Worm (Caenorhabditis elegans): ENCODE data around the gene sly-1.
A peak's percentile ranks its signal among the peaks of the same experiment; 100 is the strongest.

Gene sly-1

DNA sequence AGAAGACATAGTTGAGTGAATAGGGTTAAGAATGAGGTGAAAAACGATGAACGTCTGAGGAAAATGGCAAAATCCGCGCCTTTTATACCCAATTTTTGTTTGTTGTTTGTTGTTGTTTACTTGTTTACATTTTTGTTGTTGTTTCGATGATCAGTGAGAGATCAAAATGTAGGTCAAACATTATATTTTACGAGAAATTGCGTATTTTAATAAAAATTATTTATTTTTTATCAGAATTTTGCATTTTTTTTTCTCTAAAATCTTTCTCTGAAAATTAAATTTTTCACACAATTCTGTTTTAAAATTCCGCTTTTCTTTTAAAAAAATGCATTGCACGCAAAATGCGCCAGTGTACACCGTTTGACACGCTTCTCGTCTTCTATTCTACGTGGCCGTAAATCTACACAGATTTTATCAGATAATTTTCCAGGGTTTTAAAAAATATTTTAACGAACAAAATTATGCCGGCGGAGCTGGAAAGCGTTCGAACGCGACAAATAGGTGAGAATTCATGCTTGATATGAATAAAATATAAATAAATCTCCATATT lies at the start of gene sly-1, which contains the start of gene sip-1:
TSS of gene sly-1 (plus strand) at position 360 of the 550 bp plus-strand sequence.
TSS of gene sip-1 (minus strand) at position 103 of the 550 bp plus-strand sequence.
- TF ChIP-seq W03F9.2 (tag; optimal IDR thresholded peaks at IDR 0.05) (peak; percentile 84), him-1 (tag; optimal IDR thresholded peaks at IDR 0.05) (no peak)

DNA sequence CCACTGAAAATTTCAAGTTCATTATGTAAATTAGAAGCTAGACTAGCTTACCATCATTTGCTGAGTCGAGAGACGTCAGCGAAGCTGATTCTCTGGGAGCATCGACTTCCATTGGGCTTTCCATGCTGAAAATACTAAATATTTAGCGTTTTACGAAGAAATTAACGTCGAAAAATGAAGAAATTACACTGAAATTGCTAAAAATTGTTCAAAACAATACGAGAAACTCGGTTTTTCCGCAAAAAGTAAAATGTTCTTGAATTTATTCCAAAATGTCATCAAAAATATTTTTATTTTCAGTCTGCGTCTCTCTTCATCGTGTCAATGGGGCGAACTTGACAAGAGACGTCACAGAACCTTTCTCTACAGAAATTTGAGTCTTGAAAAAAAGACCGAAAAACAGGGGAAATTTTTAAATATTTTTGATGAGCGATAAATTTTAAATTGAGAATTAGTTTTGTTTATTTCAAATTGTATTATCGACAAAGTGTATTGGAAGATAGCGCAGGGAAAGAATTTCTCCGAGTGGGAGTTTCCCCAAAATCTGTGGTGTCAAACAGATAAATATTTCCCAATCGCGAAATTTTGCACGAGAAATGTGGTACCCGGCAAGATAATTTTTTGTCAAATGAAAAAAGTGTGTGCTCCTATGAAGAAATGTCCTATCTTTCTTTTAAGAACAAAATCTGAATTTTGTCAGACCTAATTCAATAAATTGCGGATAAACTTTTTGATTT lies 46.3 kb upstream of the sly-1 start, which contains the start of gene ecps-1:
TSS of gene ecps-1 (minus strand) at position 125 of the 737 bp plus-strand sequence.
- TF ChIP-seq dao-5 (tag; optimal IDR thresholded peaks at IDR 0.05) (no peak), him-1 (tag; optimal IDR thresholded peaks at IDR 0.05) (peak; percentile 5), W03F9.2 (tag; optimal IDR thresholded peaks at IDR 0.05) (peak; percentile 94)

DNA sequence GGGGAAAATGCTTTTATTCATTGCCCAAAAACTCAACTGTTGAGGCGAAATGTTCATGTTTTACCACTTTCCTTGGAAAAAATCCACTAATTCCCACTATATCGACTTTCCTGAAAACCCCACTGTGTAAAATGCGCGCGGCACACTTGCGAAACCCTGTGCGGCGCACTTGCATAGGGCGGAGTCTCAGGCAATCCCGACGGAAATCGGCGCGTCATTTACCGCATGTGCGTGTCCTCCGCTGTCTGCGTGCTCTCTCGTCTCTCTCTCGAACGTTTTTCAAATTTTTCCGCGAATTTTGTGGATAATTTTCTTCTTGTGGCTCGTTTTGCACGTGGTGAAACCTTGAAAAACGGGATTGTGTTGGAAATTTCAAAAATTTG lies 45.7 kb upstream of the sly-1 start, which contains the start of gene atx-2:
TSS of gene atx-2 (plus strand) at position 226 of the 383 bp plus-strand sequence.
- TF ChIP-seq him-1 (tag; optimal IDR thresholded peaks at IDR 0.05): peak; percentile 35
- peak; percentile 84 for TF ChIP-seq W03F9.2 (tag; optimal IDR thresholded peaks at IDR 0.05)
- peak; percentile 74 for TF ChIP-seq dao-5 (tag; optimal IDR thresholded peaks at IDR 0.05)

DNA sequence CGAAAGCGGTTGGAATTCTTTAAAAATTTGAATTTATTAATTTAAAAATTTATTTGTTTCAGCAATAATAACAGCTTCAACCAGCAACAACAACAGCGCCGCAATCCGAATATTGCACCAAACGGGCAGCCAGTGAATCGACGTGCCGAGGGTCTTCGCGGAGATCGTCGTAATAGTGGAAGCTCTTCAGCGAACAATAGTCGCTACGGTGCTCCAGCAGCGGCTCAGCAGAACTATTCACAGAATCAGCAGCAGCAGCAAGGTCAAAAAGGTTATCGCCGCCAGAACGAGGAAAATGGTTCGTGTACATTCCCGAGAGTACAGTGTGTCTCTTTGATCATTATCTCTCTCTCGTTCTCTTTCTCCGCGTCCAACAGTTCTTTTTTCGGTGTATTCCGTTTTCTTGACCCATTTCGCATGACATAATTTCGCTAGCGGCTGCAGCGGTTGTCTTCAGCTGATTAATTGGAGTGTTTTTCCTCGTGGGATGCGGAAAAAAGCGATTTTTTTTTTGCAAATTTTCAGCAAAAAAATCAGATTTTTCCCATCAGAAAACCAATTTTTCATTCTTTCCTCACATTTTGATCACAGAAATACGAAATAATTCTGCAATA lies 43.8 kb upstream of the sly-1 start:
- TF ChIP-seq dao-5 (tag; optimal IDR thresholded peaks at IDR 0.05) (no peak), W03F9.2 (tag; optimal IDR thresholded peaks at IDR 0.05) (no peak), him-1 (tag; optimal IDR thresholded peaks at IDR 0.05) (no peak)

DNA sequence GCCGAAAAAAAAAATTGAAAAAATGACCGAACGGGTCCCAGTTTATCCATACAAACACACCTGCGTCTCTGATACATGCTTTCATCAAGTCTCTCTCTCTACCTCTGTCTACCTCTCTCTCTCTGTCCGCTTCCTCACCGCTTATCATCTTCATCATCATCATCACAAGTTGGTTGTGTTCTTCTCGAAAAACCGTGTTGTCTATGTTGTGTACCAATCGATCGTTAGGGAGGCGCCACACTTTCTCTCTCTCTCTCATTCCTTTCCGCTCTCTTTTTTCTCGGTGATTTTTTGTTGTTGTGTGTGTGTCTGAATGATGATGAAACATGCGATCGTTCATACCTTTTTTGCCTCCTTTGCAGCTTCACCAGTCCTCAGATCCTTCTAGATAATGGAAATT lies 43.2 kb upstream of the sly-1 start:
- TF ChIP-seq W03F9.2 (tag; optimal IDR thresholded peaks at IDR 0.05): peak; percentile 7
- TF ChIP-seq dao-5 (tag; optimal IDR thresholded peaks at IDR 0.05): no peak

DNA sequence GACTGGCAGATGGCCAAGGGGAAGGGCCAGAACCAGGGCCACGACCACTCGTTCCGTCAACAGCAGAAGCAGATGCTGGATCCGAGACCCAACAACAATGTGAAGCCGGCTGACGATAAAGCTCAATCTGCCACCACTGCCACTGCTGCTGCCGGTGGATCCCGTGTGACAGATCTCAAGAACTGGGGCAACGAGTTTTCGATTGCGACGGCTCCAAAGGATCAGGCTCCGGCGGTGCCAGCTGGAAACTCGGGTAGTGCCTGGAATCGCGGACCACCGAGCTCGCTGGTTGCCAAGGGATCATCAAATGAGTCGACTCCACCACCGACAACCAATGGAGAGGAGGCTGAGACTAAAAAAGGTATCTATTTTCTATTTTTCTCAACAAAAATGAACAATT lies 42.4 kb upstream of the sly-1 start:
- no peak for TF ChIP-seq him-1 (tag; optimal IDR thresholded peaks at IDR 0.05)
- no peak for TF ChIP-seq W03F9.2 (tag; optimal IDR thresholded peaks at IDR 0.05)
- TF ChIP-seq dao-5 (tag; optimal IDR thresholded peaks at IDR 0.05): no peak

DNA sequence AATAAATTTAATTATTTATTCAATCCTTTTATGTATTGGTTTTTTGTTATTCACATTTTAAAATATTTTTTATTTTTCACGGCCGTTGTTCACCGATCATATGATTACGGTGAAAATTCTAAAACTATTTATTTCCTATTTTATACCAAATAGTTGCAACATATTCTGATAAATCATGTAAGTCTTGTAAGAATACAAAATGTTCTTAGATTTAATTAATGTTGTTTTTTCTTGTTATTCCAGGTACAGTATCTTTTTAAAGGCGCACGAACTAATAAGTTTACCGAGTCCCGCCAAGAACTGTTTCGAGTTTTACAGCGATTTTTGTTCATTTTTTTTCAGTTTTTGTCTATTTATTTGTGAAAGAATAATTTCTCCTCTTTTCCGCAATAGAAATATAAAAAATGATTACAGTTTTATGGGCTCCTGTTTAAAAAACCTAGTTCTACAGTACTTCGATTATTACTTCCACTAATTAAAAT lies 37.2 kb upstream of the sly-1 start, which contains the start of gene D2045.5:
TSS of gene D2045.5 (minus strand) at position 51 of the 482 bp plus-strand sequence.
- TF ChIP-seq W03F9.2 (tag; optimal IDR thresholded peaks at IDR 0.05) (peak; percentile 2), him-1 (tag; optimal IDR thresholded peaks at IDR 0.05) (no peak)

DNA sequence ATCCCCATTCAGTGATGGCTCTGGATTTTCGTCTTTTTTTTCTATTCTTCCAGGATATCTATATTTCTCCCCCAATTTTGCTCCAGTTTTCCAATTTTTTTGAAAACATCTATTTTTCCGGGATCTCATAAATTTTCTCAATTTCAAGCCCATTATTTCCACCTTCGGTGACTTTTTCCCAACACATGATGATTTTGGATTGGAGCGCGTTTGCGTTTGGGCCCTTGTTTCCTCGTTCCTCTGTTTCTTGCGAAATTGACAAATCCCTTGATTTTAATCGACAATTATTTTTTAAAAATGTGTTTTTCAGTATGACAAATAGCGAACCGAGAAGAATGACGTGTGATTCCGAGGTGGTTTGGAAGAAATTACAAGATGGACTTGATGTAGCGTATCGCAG lies 35.9 kb upstream of the sly-1 start, which contains the start of gene cul-1:
TSS of gene cul-1 (plus strand) at position 311 of the 400 bp plus-strand sequence.
- TF ChIP-seq dao-5 (tag; optimal IDR thresholded peaks at IDR 0.05): no peak
- no peak for TF ChIP-seq him-1 (tag; optimal IDR thresholded peaks at IDR 0.05)
- no peak for TF ChIP-seq W03F9.2 (tag; optimal IDR thresholded peaks at IDR 0.05)

DNA sequence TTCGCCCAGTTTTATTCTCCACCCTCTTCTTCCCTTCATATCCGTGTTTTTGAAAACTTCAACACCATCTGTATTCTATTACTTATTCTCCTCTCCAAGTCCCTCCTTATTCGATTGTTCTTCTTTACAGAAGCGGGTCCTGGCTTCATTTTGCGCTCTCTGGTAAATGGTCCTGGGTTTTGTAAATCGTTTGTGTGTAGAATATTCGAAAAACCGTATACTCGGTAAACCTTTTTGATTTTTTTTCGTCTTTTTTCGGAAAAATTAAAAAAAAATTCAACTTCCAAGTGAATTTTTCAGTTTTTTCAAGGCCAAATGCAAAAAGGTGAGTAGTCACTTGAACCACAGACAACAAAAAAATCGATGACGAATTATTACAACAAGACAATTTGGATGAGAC lies 31.9 kb upstream of the sly-1 start, which contains the start of gene D2045.9:
TSS of gene D2045.9 (plus strand) at position 301 of the 400 bp plus-strand sequence.
- TF ChIP-seq dao-5 (tag; optimal IDR thresholded peaks at IDR 0.05): no peak
- no peak for TF ChIP-seq W03F9.2 (tag; optimal IDR thresholded peaks at IDR 0.05)
- no peak for TF ChIP-seq him-1 (tag; optimal IDR thresholded peaks at IDR 0.05)

DNA sequence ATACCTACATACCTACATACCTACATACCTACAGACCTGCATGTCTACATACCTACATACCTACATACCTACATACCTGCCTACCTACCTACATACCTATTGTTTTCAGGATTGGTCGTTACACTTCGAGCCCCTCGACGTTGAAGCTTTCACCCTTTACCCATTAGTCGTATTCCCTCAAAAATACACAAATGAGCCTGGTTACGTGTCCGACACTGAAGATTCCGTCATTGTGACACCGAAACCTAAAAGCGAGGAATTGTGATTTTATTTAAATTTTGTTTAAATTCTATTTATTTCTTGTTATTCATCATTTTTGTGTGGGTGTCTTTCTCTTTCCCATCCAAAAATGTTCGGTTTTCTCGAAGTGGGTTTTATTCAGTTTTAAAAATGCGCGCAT lies 27.7 kb upstream of the sly-1 start, which contains the start of gene D2045.7:
TSS of gene D2045.7 (plus strand) at position 301 of the 400 bp plus-strand sequence.
- TF ChIP-seq W03F9.2 (tag; optimal IDR thresholded peaks at IDR 0.05) (no peak), dao-5 (tag; optimal IDR thresholded peaks at IDR 0.05) (no peak), him-1 (tag; optimal IDR thresholded peaks at IDR 0.05) (no peak)

DNA sequence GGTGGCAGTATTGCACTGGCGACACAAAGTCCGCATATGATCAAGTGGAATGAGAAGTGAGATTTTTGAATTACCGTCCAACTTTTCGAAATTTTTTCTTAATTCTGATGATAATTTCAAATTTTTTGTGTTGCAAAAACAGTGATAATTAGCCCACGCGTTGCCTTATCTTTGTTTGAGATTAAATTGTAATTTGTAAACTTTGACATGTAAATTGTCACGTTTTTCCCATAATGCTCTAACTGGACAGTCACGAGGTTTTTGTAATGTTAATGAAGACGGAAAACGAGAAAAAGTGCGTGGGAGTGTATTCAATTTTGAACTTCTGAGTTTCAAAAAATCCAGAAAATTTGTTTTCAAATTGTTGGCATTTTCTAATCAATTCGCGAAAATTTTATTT lies 25.4 kb upstream of the sly-1 start:
- TF ChIP-seq dao-5 (tag; optimal IDR thresholded peaks at IDR 0.05): no peak
- no peak for TF ChIP-seq W03F9.2 (tag; optimal IDR thresholded peaks at IDR 0.05)
- no peak for TF ChIP-seq him-1 (tag; optimal IDR thresholded peaks at IDR 0.05)

DNA sequence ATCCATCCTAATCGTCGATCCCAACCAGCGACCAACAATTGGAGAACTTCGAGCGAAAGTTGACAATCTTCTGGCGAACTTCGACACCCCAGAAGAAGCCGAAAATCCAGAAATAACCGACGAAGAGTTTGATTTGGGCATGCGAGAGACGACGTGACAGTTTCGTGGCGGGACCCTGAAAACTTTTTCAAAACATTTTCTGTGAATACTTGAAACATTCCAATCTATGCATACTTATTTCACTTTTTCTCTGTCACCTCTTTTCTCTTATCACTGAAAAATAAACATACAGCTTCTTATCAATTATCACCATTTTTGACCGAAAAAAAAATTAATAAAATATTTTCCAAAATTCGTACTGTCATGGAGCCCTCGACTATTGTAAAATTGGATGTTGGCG lies 24.9 kb upstream of the sly-1 start, which contains the start of gene D2045.8:
TSS of gene D2045.8 (plus strand) at position 301 of the 400 bp plus-strand sequence.
- no peak for TF ChIP-seq him-1 (tag; optimal IDR thresholded peaks at IDR 0.05)
- no peak for TF ChIP-seq W03F9.2 (tag; optimal IDR thresholded peaks at IDR 0.05)
- TF ChIP-seq dao-5 (tag; optimal IDR thresholded peaks at IDR 0.05): no peak

DNA sequence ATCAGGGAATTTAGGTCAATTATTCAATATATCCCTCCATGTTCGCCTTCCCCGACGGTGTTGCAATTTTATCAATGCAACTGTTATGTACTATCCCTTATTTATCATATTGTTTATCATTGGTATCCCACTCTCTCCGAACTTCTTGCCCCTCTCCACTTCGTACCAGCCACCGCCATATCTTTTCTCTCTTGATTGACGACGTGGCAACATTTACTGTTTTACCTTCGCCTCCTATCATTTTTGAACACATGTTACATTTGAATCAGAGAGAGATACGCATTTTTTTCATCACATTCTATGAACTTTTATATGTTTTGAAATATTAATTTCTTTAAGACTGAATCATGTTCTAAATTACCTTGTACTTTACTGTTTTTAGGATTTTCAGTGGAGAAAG lies 20.4 kb upstream of the sly-1 start:
- TF ChIP-seq W03F9.2 (tag; optimal IDR thresholded peaks at IDR 0.05) (no peak), him-1 (tag; optimal IDR thresholded peaks at IDR 0.05) (no peak), dao-5 (tag; optimal IDR thresholded peaks at IDR 0.05) (no peak)

DNA sequence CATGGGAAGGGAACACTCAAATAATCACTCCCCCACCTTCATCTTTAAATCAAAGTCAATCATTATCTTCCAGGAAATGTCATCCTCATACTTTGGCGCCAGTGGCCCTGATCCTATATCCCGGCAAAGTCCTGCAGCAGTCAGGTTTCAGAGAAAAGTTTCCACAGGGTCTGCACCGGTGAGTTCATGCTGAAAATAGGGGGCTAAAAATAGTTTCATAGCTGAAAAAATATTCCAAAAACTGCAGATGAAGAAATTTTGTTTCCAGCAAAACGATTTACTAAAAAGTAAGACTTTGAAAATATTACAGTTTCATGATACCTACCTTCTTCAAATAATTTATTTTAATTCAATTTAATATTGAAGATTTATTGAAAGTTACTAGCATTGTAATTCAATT lies 18.8 kb upstream of the sly-1 start, which contains the start of gene ptr-25:
TSS of gene ptr-25 (plus strand) at position 73 of the 400 bp plus-strand sequence.
- TF ChIP-seq him-1 (tag; optimal IDR thresholded peaks at IDR 0.05) (no peak), W03F9.2 (tag; optimal IDR thresholded peaks at IDR 0.05) (no peak), dao-5 (tag; optimal IDR thresholded peaks at IDR 0.05) (no peak)
